Worm (Caenorhabditis elegans) whole organism, L4 larva: ENCODE data around the gene prmn-1.

ENCODE experiments used
- Y105C5A.15 ChIP-seq: fragments of 200-800 bp; sonication (Bioruptor generic); IDR thresholded peaks from 2 replicates; pipeline ENCODE4 v1.3.6; 2022; ENCODE audit warnings: missing genetic modification characterization, missing compliant biosample characterization
- aha-1 ChIP-seq: fragments of 150-350 bp; peaks from one replicate; lab custom pipeline; 2014; ENCODE audit warnings: missing biosample characterization, missing genetic modification characterization
- nhr-237 ChIP-seq: sonication (generic microtip); optimal IDR thresholded peaks from 2 replicates; lab custom pipeline; 2017; ENCODE audit warnings: missing biosample characterization, missing genetic modification characterization
- nhr-76 ChIP-seq: fragments of 150-350 bp; optimal IDR thresholded peaks from 2 replicates; lab custom pipeline; 2014; ENCODE audit warnings: missing biosample characterization, missing genetic modification characterization
- unc-62 ChIP-seq, 3 experiments: fragments of 150-350 bp in 1 of 3; sonication (generic microtip); optimal IDR thresholded peaks in 2 of 3; peaks in 1 of 3; 1 replicate in 1 of 3; 2 replicates in 2 of 3; lab custom pipeline; 2014 to 2017; ENCODE audit warnings: missing biosample characterization in 3 of 3, missing genetic modification characterization in 3 of 3, missing genetic modification reagents in 3 of 3, missing genotype in 1 of 3

- no peak for TF ChIP-seq nhr-76 (tag; lab: Kevin White, UChicago)
- TF ChIP-seq nhr-237: no peak
- no peak for TF ChIP-seq aha-1
- no peak for TF ChIP-seq Y105C5A.15
- peak in 1 of 2 experiments; percentile 29 for TF ChIP-seq unc-62 (GFP tag; optimal IDR thresholded peaks at IDR 0.05 in 1 of 2; lab: Kevin White, UChicago)
- no peak for TF ChIP-seq unc-62 (tag; optimal IDR thresholded peaks at IDR 0.05; lab: Kevin White, UChicago)
Measured at ce11 chrX:11383359-11383758, 1.5 kb upstream of the prmn-1 start.
